Worm (Caenorhabditis elegans): Measurements from ENCODE around the gene Y40A1A.3.
A peak's percentile ranks its signal among the peaks of the same experiment; 100 is the strongest.

The Y40A1A.3 gene

DNA sequence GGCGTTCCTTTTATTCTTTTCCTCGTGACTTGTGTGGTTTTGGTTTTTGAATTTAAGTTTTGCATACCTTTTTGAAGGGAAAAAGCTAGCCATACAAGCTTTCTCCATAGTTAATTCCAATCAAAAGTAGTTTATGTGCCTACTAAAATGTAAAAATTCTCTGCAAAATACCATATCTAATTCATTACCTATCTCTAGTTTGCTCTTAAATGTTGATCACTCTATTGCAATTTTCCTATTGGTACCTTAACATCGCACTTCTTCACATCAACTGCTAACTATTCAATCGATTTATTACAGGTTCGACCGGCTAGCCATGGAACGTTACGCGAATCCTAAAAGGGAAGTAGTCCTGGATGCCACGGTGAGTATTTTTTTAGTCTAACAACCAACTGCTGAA is 35.6 kb downstream of the Y40A1A.3 start, which contains the start of gene F52D2.7:
TSS of gene F52D2.7 (plus strand) at position 301 of the 400 bp plus-strand sequence.
- TF ChIP-seq C38D4.7 (GFP tag; optimal IDR thresholded peaks at IDR 0.05) (no peak), che-1 (tag; optimal IDR thresholded peaks at IDR 0.05) (no peak), mec-3 (tag; optimal IDR thresholded peaks at IDR 0.05; ENCODE audit: borderline replicate concordance) (no peak), tbx-7 (tag; optimal IDR thresholded peaks at IDR 0.05) (no peak), zip-5 (tag; optimal IDR thresholded peaks at IDR 0.05) (no peak), elt-2 (tag; optimal IDR thresholded peaks at IDR 0.05) (no peak), ceh-2 (tag; optimal IDR thresholded peaks at IDR 0.05) (no peak), elt-4 (tag; optimal IDR thresholded peaks at IDR 0.05) (no peak), pqm-1 (tag; optimal IDR thresholded peaks at IDR 0.05) (no peak), hlh-15 (tag; optimal IDR thresholded peaks at IDR 0.05) (no peak), ceh-24 (tag; optimal IDR thresholded peaks at IDR 0.05) (no peak), Y22D7AL.16 (tag; optimal IDR thresholded peaks at IDR 0.05) (no peak), pha-4 (tag; optimal IDR thresholded peaks at IDR 0.05) (no peak), syd-9 (tag; optimal IDR thresholded peaks at IDR 0.05) (no peak), ceh-34 (tag; optimal IDR thresholded peaks at IDR 0.05) (no peak), odd-2 (tag; optimal IDR thresholded peaks at IDR 0.05) (no peak), ceh-14 (tag; optimal IDR thresholded peaks at IDR 0.05) (no peak)

DNA sequence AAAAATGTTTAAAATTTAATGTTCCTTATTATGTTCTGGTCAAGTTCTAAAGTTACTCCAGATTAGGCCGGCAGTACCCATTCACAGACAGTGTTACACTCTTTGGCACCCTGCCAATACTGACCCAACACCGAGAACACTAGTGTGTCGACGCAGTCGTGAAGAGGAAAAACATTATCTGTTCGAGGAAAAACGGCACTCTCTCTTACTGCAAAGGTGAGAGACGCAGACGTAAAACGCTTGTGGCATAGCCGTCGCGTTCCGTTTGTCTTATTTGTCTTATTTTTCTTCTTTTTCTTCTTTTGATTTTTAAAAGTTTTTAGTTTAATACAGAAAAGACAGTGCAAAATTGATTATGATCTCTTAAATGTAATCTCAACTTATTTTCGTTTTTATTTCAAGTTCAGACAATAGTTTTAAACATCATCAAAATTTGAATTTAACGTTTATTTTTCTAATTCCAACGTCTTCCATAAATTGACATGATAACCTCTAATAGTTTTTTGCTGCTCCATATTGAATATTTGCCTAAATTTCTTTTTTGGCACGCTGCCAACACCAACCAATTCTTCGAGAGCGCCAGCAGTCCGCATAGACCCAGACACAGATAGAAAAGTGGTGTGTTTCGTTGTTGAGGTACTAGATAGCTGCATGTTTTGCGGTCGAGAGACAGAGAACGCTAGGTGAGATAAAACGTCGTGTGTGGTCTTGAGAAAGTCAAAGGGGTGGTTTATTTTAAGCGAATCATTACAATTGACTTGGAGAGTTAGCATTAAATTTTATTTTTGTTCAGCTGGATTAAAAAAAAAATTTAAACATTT is 36.7 kb downstream of the Y40A1A.3 start:
- peak; percentile 93 for TF ChIP-seq rnt-1 (tag; optimal IDR thresholded peaks at IDR 0.05)
- TF ChIP-seq fax-1 (tag; optimal IDR thresholded peaks at IDR 0.05): no peak
- peak; percentile 95 for TF ChIP-seq sdc-2 (tag; optimal IDR thresholded peaks at IDR 0.05)
- TF ChIP-seq pha-2 (tag; optimal IDR thresholded peaks at IDR 0.05): no peak
- peak; percentile 9 for TF ChIP-seq nfya-1 (tag; optimal IDR thresholded peaks at IDR 0.05)
- no peak for TF ChIP-seq ceh-34 (tag; optimal IDR thresholded peaks at IDR 0.05)

DNA sequence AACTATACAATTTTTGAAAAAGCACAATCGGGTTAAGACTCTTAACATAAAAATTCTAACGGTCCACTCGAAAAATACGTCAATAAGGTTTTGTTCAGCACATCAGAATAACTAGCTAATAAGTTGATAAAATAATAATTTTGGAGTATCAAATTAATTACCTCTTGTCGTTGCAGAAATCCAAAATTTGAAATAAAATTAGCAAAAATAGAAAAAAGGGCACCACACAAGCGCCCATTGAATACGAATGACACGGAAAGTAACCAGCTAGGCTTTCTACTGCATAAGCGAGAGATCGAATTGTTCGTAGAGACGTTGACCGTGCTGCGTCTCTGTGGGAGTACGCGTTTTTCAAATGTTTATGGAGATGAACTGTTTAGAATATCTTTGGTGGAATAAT is 38.8 kb downstream of the Y40A1A.3 start:
- TF ChIP-seq unc-86 (tag; optimal IDR thresholded peaks at IDR 0.05) (no peak), ceh-18 (tag; optimal IDR thresholded peaks at IDR 0.05) (no peak), zip-5 (tag; optimal IDR thresholded peaks at IDR 0.05) (no peak), hlh-8 (tag; optimal IDR thresholded peaks at IDR 0.05) (no peak)
